Fruit fly (Drosophila melanogaster): ENCODE data around the gene Neb-cGP.

Neb-cGP gene

dm6 chrX:10460506-10461114 lies at the start of gene Neb-cGP (continued):
- TF ChIP-seq H2.0 (GFP tag; IDR thresholded peaks at IDR 0.05) (0 out of 2 replicates have a peak, but pooled peaks have one; percentile 17), Sox102F (GFP tag; optimal IDR thresholded peaks at IDR 0.05) (no peak), CG4404 (GFP tag; IDR thresholded peaks at IDR 0.05) (no peak), Fer2 (tag; optimal IDR thresholded peaks at IDR 0.05) (peak; percentile 52), CG7928 (GFP tag; optimal IDR thresholded peaks at IDR 0.05) (peak; percentile 45), gsb (GFP tag; IDR thresholded peaks at IDR 0.05) (no peak), onecut (GFP tag; IDR thresholded peaks at IDR 0.05) (0 out of 2 replicates have a peak, but pooled peaks have one; percentile 35), croc (GFP tag; conservative IDR thresholded peaks at IDR 0.05) (0 out of 3 replicates have a peak, but pooled peaks have one; percentile 17), unpg (GFP tag; optimal IDR thresholded peaks at IDR 0.05) (peak; percentile 40), CG2889 (GFP tag; IDR thresholded peaks at IDR 0.05) (no peak), HLH4C (GFP tag; IDR thresholded peaks at IDR 0.05; ENCODE audit: partially characterized antibody) (peak; percentile 94), Meics (GFP tag; optimal IDR thresholded peaks at IDR 0.05) (peak; percentile 43), Ptx1 (GFP tag; IDR thresholded peaks at IDR 0.05) (peak; percentile 42; the same call in 1 of the 2 replicates), CG12942 (GFP tag; optimal IDR thresholded peaks at IDR 0.05) (peak; percentile 52), ap (GFP tag; IDR thresholded peaks at IDR 0.05) (no peak), cas (GFP tag; IDR thresholded peaks at IDR 0.05) (0 out of 2 replicates have a peak, but pooled peaks have one; percentile 39), CG2116 (GFP tag; optimal IDR thresholded peaks at IDR 0.05) (peak; percentile 88), CTCF (GFP tag; optimal IDR thresholded peaks at IDR 0.05) (no peak), Six4 (GFP tag; optimal IDR thresholded peaks at IDR 0.05) (peak; percentile 38), Nf-YC (tag; optimal IDR thresholded peaks at IDR 0.05) (peak; percentile 57), Hmx (GFP tag; optimal IDR thresholded peaks at IDR 0.05) (no peak), CG11247 (GFP tag; IDR thresholded peaks at IDR 0.05) (peak; percentile 58), Xrp1 (GFP tag; IDR thresholded peaks at IDR 0.05) (peak; percentile 48; the same call in 1 of the 2 replicates), gcm2 (GFP tag; optimal IDR thresholded peaks at IDR 0.05) (no peak), jing (GFP tag; optimal IDR thresholded peaks at IDR 0.05) (no peak), chinmo (GFP tag; IDR thresholded peaks at IDR 0.05; ENCODE audit: partially characterized antibody) (peak; percentile 91; the same call in 2 of the 4 replicates), CG4617 (GFP tag; optimal IDR thresholded peaks at IDR 0.05; ENCODE audit: borderline replicate concordance) (peak; percentile 58), p53 (GFP tag; optimal IDR thresholded peaks at IDR 0.05) (no peak), sug (tag; optimal IDR thresholded peaks at IDR 0.05) (peak; percentile 67), lmd (GFP tag; IDR thresholded peaks at IDR 0.05) (peak; percentile 44; the same call in 1 of the 2 replicates), CG2678 (tag; optimal IDR thresholded peaks at IDR 0.05) (peak; percentile 38), lilli (GFP tag; optimal IDR thresholded peaks at IDR 0.05) (peak; percentile 77), CG14965 (GFP tag; optimal IDR thresholded peaks at IDR 0.05; ENCODE audit: borderline replicate concordance) (no peak), bowl (GFP tag; IDR thresholded peaks at IDR 0.05) (no peak), CG10959 (GFP tag; IDR thresholded peaks at IDR 0.05) (no peak)

DNA sequence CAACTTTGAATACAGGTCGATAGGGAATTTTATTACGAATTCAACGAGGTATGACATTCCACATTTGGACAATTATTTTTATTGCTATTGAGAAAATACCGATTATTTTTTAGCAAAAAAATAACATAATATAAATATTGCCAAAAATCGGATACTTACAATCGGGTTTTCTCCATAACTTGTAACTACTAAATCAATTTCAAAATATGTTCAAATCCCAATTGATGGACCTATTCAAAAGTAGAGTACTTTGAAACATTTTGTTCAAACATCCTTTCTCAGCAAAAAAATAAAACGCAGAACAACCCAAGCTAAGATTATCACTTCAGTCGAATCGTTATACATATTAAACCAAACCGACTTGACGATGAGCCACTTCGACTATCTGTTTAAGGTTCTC lies 43.4 kb upstream of the Neb-cGP start, which contains the start of gene RabX2:
TSS of gene RabX2 (plus strand) at position 301 of the 400 bp plus-strand sequence.
- TF ChIP-seq tll (GFP tag; optimal IDR thresholded peaks at IDR 0.05): no peak
- no peak for TF ChIP-seq tgo (GFP tag; IDR thresholded peaks at IDR 0.05)
- no peak for TF ChIP-seq repo (GFP tag; optimal IDR thresholded peaks at IDR 0.05)
- no peak for TF ChIP-seq Doc2 (GFP tag; IDR thresholded peaks at IDR 0.05)
- no peak for TF ChIP-seq CG3407 (GFP tag; optimal IDR thresholded peaks at IDR 0.05)
- TF ChIP-seq C15 (GFP tag; IDR thresholded peaks at IDR 0.05): no peak
- TF ChIP-seq jing (GFP tag; optimal IDR thresholded peaks at IDR 0.05): no peak
- no peak for TF ChIP-seq ci (GFP tag; IDR thresholded peaks at IDR 0.05)
